Fruit fly (Drosophila melanogaster) whole organism, embryonic: ENCODE results near the gene Ir92a.

Experiments
- BtbVII ChIP-seq: fragments of 200-800 bp; sonication (Bioruptor generic); optimal IDR thresholded peaks from 3 replicates; lab custom pipeline; 2017; ENCODE audit warnings: missing biosample characterization, mild to moderate bottlenecking, missing genetic modification characterization
- Bteb2 ChIP-seq: fragments of 200-800 bp; sonication (Bioruptor generic); optimal IDR thresholded peaks from 2 replicates; lab custom pipeline; 2016; ENCODE audit warnings: missing biosample characterization, missing genetic modification characterization
- CG10147 ChIP-seq: fragments of 200-800 bp; sonication (Bioruptor generic); optimal IDR thresholded peaks from 2 replicates; lab custom pipeline; 2019; ENCODE audit warnings: missing biosample characterization, mild to moderate bottlenecking, missing genetic modification characterization, moderate library complexity
- CG10321 ChIP-seq: fragments of 200-800 bp; sonication (Bioruptor generic); IDR thresholded peaks from 2 replicates; pipeline ENCODE4 v1.3.6; 2022; ENCODE audit warnings: missing biosample characterization, missing genetic modification characterization
- CG11560 ChIP-seq: fragments of 200-800 bp; sonication (Bioruptor generic); IDR thresholded peaks from 3 replicates; pipeline ENCODE4 v1.3.6; 2022; ENCODE audit warnings: missing biosample characterization, missing genetic modification characterization
- CG11723 ChIP-seq: fragments of 200-800 bp; sonication (Bioruptor generic); optimal IDR thresholded peaks from 2 replicates; lab custom pipeline; 2017; ENCODE audit warnings: missing biosample characterization, mild to moderate bottlenecking, missing genetic modification characterization
- CG12071 ChIP-seq: fragments of 200-800 bp; sonication (Bioruptor generic); optimal IDR thresholded peaks from 3 replicates; lab custom pipeline; 2018; ENCODE audit warnings: missing biosample characterization, mild to moderate bottlenecking, missing genetic modification characterization
- CG12769 ChIP-seq: fragments of 200-800 bp; sonication (Bioruptor generic); optimal IDR thresholded peaks from 2 replicates; lab custom pipeline; 2019; ENCODE audit warnings: missing biosample characterization, mild to moderate bottlenecking, missing genetic modification characterization, moderate library complexity
- CG14710 ChIP-seq: fragments of 200-800 bp; sonication (Bioruptor generic); optimal IDR thresholded peaks from 3 replicates; lab custom pipeline; 2019; ENCODE audit warnings: missing biosample characterization, mild to moderate bottlenecking, missing genetic modification characterization, moderate library complexity
- CG15696 ChIP-seq: fragments of 200-800 bp; sonication (Bioruptor generic); optimal IDR thresholded peaks from 2 replicates; lab custom pipeline; 2019; ENCODE audit warnings: missing biosample characterization, mild to moderate bottlenecking, missing genetic modification characterization, moderate library complexity
- CG1647 ChIP-seq: fragments of 200-800 bp; sonication (Bioruptor generic); optimal IDR thresholded peaks from 3 replicates; lab custom pipeline; 2016; ENCODE audit warnings: missing biosample characterization, missing genetic modification characterization
- CG17361 ChIP-seq: fragments of 200-800 bp; sonication (Bioruptor generic); IDR thresholded peaks from 3 replicates; pipeline ENCODE4 v1.3.6; 2022; ENCODE audit warnings: missing biosample characterization, missing genetic modification characterization
- CG17568 ChIP-seq: fragments of 200-800 bp; sonication (Bioruptor generic); optimal IDR thresholded peaks from 2 replicates; lab custom pipeline; 2018; ENCODE audit warnings: missing biosample characterization, mild to moderate bottlenecking, missing genetic modification characterization, moderate library complexity
- CG17802 ChIP-seq: fragments of 200-800 bp; sonication (Bioruptor generic); optimal IDR thresholded peaks from 2 replicates; lab custom pipeline; 2018; ENCODE audit warnings: missing biosample characterization, mild to moderate bottlenecking, missing genetic modification characterization, moderate library complexity
- CG4360 ChIP-seq: fragments of 200-800 bp; sonication (Bioruptor generic); IDR thresholded peaks from 2 replicates; pipeline ENCODE4 v1.3.6; 2022; ENCODE audit warnings: missing biosample characterization, missing genetic modification characterization
- CG6765 ChIP-seq: fragments of 200-800 bp; sonication (Bioruptor generic); optimal IDR thresholded peaks from 3 replicates; lab custom pipeline; 2017; ENCODE audit warnings: missing biosample characterization, mild to moderate bottlenecking, missing genetic modification characterization
- CG8089 ChIP-seq: fragments of 200-800 bp; sonication (Bioruptor generic); optimal IDR thresholded peaks from 3 replicates; lab custom pipeline; 2016; ENCODE audit warnings: missing biosample characterization, missing genetic modification characterization
- CG9215 ChIP-seq: fragments of 200-800 bp; sonication (Bioruptor generic); IDR thresholded peaks from 2 replicates; pipeline ENCODE4 v1.3.6; 2022; ENCODE audit warnings: missing biosample characterization, missing genetic modification characterization
- CG9609 ChIP-seq: fragments of 200-800 bp; sonication (Bioruptor generic); optimal IDR thresholded peaks from 3 replicates; lab custom pipeline; 2016; ENCODE audit warnings: missing biosample characterization, missing genetic modification characterization
- CG9797 ChIP-seq: fragments of 200-800 bp; sonication (Bioruptor generic); optimal IDR thresholded peaks from 3 replicates; lab custom pipeline; 2018; ENCODE audit warnings: missing biosample characterization, mild to moderate bottlenecking, missing genetic modification characterization
- Dbx ChIP-seq: fragments of 200-800 bp; sonication (Bioruptor generic); IDR thresholded peaks from 3 replicates; pipeline ENCODE4 v1.3.6; 2022; ENCODE audit warnings: missing biosample characterization, missing genetic modification characterization
- Doc2 ChIP-seq: fragments of 200-800 bp; sonication (Bioruptor generic); IDR thresholded peaks from 2 replicates; pipeline ENCODE4 v1.3.6; 2022; ENCODE audit warnings: missing biosample characterization, missing genetic modification characterization
- HLH4C ChIP-seq: fragments of 200-800 bp; sonication (Bioruptor generic); IDR thresholded peaks from 3 replicates; pipeline ENCODE4 v1.3.6; 2022; ENCODE audit warnings: missing biosample characterization, missing genetic modification characterization; ENCODE audit not compliant: partially characterized antibody
- Hr39 ChIP-seq: fragments of >200 bp; optimal IDR thresholded peaks from 2 replicates; lab custom pipeline; 2017
- MTF-1 ChIP-seq: fragments of 200-800 bp; sonication (Bioruptor generic); optimal IDR thresholded peaks from 2 replicates; lab custom pipeline; 2018; ENCODE audit warnings: missing biosample characterization, mild to moderate bottlenecking, missing genetic modification characterization, borderline replicate concordance
- Meics ChIP-seq: fragments of 200-800 bp; sonication (Bioruptor generic); optimal IDR thresholded peaks from 2 replicates; lab custom pipeline; 2017; ENCODE audit warnings: missing biosample characterization, mild to moderate bottlenecking, missing genetic modification characterization
- NC2α ChIP-seq: fragments of 200-800 bp; sonication (Bioruptor generic); optimal IDR thresholded peaks from 2 replicates; lab custom pipeline; 2016; ENCODE audit warnings: missing biosample characterization, missing genetic modification characterization
- Oaz ChIP-seq: fragments of 200-800 bp; sonication (Bioruptor generic); IDR thresholded peaks from 2 replicates; pipeline ENCODE4 v1.3.6; 2022; ENCODE audit warnings: missing biosample characterization, missing genetic modification characterization
- Poxn ChIP-seq: fragments of 200-800 bp; sonication (Bioruptor generic); IDR thresholded peaks from 2 replicates; pipeline ENCODE4 v1.3.6; 2022; ENCODE audit warnings: missing biosample characterization, missing genetic modification characterization
- Ssrp ChIP-seq: fragments of 200-800 bp; sonication (Bioruptor generic); optimal IDR thresholded peaks from 2 replicates; lab custom pipeline; 2018; ENCODE audit warnings: missing biosample characterization, mild to moderate bottlenecking, missing genetic modification characterization, moderate library complexity
- ab ChIP-seq: fragments of 200-800 bp; sonication (Bioruptor generic); optimal IDR thresholded peaks from 2 replicates; lab custom pipeline; 2016; ENCODE audit warnings: missing biosample characterization, missing genetic modification characterization
- aop ChIP-seq: fragments of 200-800 bp; sonication (Bioruptor generic); IDR thresholded peaks from 2 replicates; pipeline ENCODE4 v1.3.6; 2022; ENCODE audit warnings: missing biosample characterization, missing genetic modification characterization
- az2 ChIP-seq: fragments of 200-800 bp; sonication (Bioruptor generic); optimal IDR thresholded peaks from 3 replicates; lab custom pipeline; 2016; ENCODE audit warnings: missing biosample characterization, missing genetic modification characterization
- cad ChIP-seq: fragments of >200 bp; optimal IDR thresholded peaks from 2 replicates; lab custom pipeline; 2017; ENCODE audit warnings: missing biosample characterization, missing genetic modification characterization
- ci ChIP-seq: fragments of 200-800 bp; sonication (Bioruptor generic); IDR thresholded peaks from 3 replicates; pipeline ENCODE4 v1.3.6; 2022; ENCODE audit warnings: missing biosample characterization, missing genetic modification characterization
- dati ChIP-seq: fragments of 200-800 bp; sonication (Bioruptor generic); IDR thresholded peaks from 2 replicates; pipeline ENCODE4 v1.3.6; 2022; ENCODE audit warnings: missing biosample characterization, missing genetic modification characterization
- dpn ChIP-seq, 2 experiments: fragments of 200-800 bp; sonication (Bioruptor generic); optimal IDR thresholded peaks; 3 replicates each; lab custom pipeline; 2016; ENCODE audit warnings: missing biosample characterization in 2 of 2, missing genetic modification characterization in 2 of 2
- fd102C ChIP-seq: fragments of 200-800 bp; sonication (Bioruptor generic); optimal IDR thresholded peaks from 2 replicates; lab custom pipeline; 2018; ENCODE audit warnings: missing biosample characterization, mild to moderate bottlenecking, missing genetic modification characterization, moderate library complexity
- fd96Cb ChIP-seq: fragments of 200-800 bp; sonication (Bioruptor generic); optimal IDR thresholded peaks from 2 replicates; lab custom pipeline; 2018; ENCODE audit warnings: missing biosample characterization, mild to moderate bottlenecking, missing genetic modification characterization, moderate library complexity
- gce ChIP-seq: fragments of 200-800 bp; sonication (Bioruptor generic); IDR thresholded peaks from 3 replicates; pipeline ENCODE4 v1.3.6; 2022; ENCODE audit warnings: missing biosample characterization, missing genetic modification characterization
- gt ChIP-seq: fragments of 200-800 bp; sonication (Bioruptor generic); IDR thresholded peaks from 2 replicates; pipeline ENCODE4 v1.3.6; 2022; ENCODE audit warnings: missing biosample characterization, missing genetic modification characterization
- mld ChIP-seq: fragments of 200-800 bp; sonication (Bioruptor generic); IDR thresholded peaks from 3 replicates; pipeline ENCODE4 v1.3.6; 2022; ENCODE audit warnings: missing biosample characterization, missing genetic modification characterization; ENCODE audit not compliant: partially characterized antibody
- odd ChIP-seq: fragments of 200-800 bp; sonication (Bioruptor generic); optimal IDR thresholded peaks from 2 replicates; lab custom pipeline; 2017; ENCODE audit warnings: missing biosample characterization, mild to moderate bottlenecking, missing genetic modification characterization
- pfk ChIP-seq: fragments of 200-800 bp; sonication (Bioruptor generic); optimal IDR thresholded peaks from 2 replicates; lab custom pipeline; 2018; ENCODE audit warnings: missing biosample characterization, mild to moderate bottlenecking, missing genetic modification characterization, moderate library complexity
- ranshi ChIP-seq: fragments of 200-800 bp; sonication (Bioruptor generic); IDR thresholded peaks from 2 replicates; pipeline ENCODE4 v1.3.6; 2022; ENCODE audit warnings: missing biosample characterization, missing genetic modification characterization
- sc ChIP-seq, 3 experiments: fragments of >200 bp in 2 of 3; fragments of 200-800 bp in 1 of 3; sonication (Bioruptor generic) in 1 of 3; optimal IDR thresholded peaks; 2 replicates in 2 of 3; 3 replicates in 1 of 3; lab custom pipeline; 2017; ENCODE audit warnings: mild to moderate bottlenecking in 1 of 3, missing biosample characterization in 1 of 3, missing genetic modification characterization in 1 of 3, missing genetic modification reagents in 1 of 3
- slp2 ChIP-seq: fragments of 200-800 bp; sonication (Bioruptor generic); optimal IDR thresholded peaks from 2 replicates; lab custom pipeline; 2016; ENCODE audit warnings: missing biosample characterization, missing genetic modification characterization
- tgo ChIP-seq: fragments of 200-800 bp; sonication (Bioruptor generic); IDR thresholded peaks from 3 replicates; pipeline ENCODE4 v1.3.6; 2022; ENCODE audit warnings: missing biosample characterization, missing genetic modification characterization
- vfl ChIP-seq: fragments of 200-800 bp; sonication (Bioruptor generic); optimal IDR thresholded peaks from 2 replicates; lab custom pipeline; 2016; ENCODE audit warnings: missing biosample characterization, missing genetic modification characterization

Ir92a gene

DNA sequence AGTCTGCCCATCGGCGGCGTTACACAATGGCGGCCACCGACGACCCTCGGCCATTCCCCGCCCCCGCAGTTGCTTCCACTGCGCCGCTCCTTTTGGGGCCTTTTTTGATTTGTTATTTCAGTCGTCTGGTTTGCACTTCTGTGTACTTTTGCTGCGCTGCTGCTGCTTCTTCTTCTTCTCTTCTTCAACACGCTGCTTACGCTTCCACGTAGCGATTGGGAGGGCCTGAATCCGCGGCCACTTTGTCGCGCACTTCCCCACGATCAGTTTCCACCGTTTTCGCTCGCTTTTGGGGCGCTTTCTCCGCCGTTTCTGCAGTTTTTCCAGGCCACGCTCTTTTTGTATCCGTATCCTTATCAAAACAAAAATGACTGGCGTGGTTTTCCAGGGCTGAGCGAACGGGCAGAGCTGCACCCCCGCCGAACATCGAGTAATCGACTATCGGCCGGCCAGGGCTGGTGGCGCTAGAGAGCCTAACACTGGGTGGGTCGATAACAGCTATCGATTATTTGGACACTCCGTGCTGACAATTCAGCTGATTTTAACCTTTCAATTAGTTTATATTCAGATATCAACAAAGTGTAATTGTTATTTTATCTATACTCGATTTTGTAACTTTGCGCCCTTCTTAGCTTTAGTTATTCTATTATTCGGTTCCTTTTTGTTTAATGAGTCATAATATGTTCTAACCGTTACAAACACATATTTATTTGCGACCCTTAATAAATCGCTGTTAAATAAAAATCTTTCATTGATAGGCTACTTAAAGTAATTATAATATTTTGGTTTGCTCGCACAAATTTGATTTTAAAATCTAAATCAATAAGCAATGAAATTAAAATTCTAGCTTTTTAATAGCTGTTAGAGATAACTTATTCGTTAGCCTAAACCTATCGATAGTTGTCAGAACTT, 10.9 kb upstream of the Ir92a start, which contains the start of the genes CG4360 and Sirt2 (continued):
- peak; percentile 82 for TF ChIP-seq HLH4C (GFP tag; lab: Robert Waterston, UW)
- TF ChIP-seq CG12071 (GFP tag; lab: Kevin White, UChicago), result no peak
- no peak for TF ChIP-seq CG10147 (GFP tag; lab: Kevin White, UChicago)
- TF ChIP-seq ranshi, result peak; percentile 49; the same call in 1 of the 2 replicates
- peak; percentile 79 for TF ChIP-seq ci (GFP tag; lab: Robert Waterston, UW)
- peak; percentile 10; the same call in 1 of the 2 replicates for TF ChIP-seq CG4360 (GFP tag; lab: Robert Waterston, UW)
- TF ChIP-seq cad, result no peak
- 0 out of 2 replicates have a peak, but pooled peaks have one; percentile 37 for TF ChIP-seq aop (GFP tag; lab: Robert Waterston, UW)
- TF ChIP-seq CG1647 (GFP tag; lab: Kevin White, UChicago), result no peak
- no peak for TF ChIP-seq CG17568 (GFP tag; lab: Kevin White, UChicago)
- TF ChIP-seq gt, result 0 out of 2 replicates have a peak, but pooled peaks have one; percentile 6
- peak; percentile 6 for TF ChIP-seq CG15696
- TF ChIP-seq CG9215, result peak; percentile 46
- no peak for TF ChIP-seq ab (GFP tag; lab: Kevin White, UChicago)
- TF ChIP-seq Oaz (GFP tag; lab: Robert Waterston, UW), result no peak
- peak; percentile 4 to 55 for TF ChIP-seq dpn (GFP tag; optimal IDR thresholded peaks at IDR 0.05; lab: Kevin White, UChicago)
- TF ChIP-seq pfk (GFP tag; lab: Kevin White, UChicago), result no peak
- TF ChIP-seq CG8089 (GFP tag; lab: Kevin White, UChicago), result peak; percentile 33
- TF ChIP-seq CG17361 (GFP tag; lab: Robert Waterston, UW), result no peak; the same call in 1 of the 3 replicates
- no peak for TF ChIP-seq Hr39 (lab: Kevin White, UChicago)
- TF ChIP-seq fd102C (GFP tag; lab: Kevin White, UChicago), result no peak
- TF ChIP-seq mld (GFP tag; lab: Robert Waterston, UW), result peak; percentile 81
- no peak for TF ChIP-seq Ssrp (tag; lab: Kevin White, UChicago)
- no peak for TF ChIP-seq Bteb2 (GFP tag; lab: Kevin White, UChicago)
- TF ChIP-seq CG9797 (GFP tag; lab: Kevin White, UChicago), result peak; percentile 22
- no peak for TF ChIP-seq CG11723
- peak; percentile 3 for TF ChIP-seq vfl
- TF ChIP-seq gce (GFP tag; lab: Robert Waterston, UW), result no peak
- TF ChIP-seq CG14710 (tag; lab: Kevin White, UChicago), result peak; percentile 50
- TF ChIP-seq BtbVII, result no peak
- TF ChIP-seq NC2α (GFP tag; lab: Kevin White, UChicago), result no peak
- peak; percentile 19 for TF ChIP-seq az2 (GFP tag; lab: Kevin White, UChicago)
- TF ChIP-seq sc (optimal IDR thresholded peaks at IDR 0.05; lab: Kevin White, UChicago), result no peak
- no peak for TF ChIP-seq sc (GFP tag; optimal IDR thresholded peaks at IDR 0.05; lab: Kevin White, UChicago)
- TF ChIP-seq CG11560 (tag; lab: Robert Waterston, UW), result peak; percentile 96
- no peak for TF ChIP-seq fd96Cb
- TF ChIP-seq Meics, result peak; percentile 32
- TF ChIP-seq slp2 (GFP tag; lab: Kevin White, UChicago), result no peak
- TF ChIP-seq CG10321 (GFP tag; lab: Robert Waterston, UW), result no peak
- peak; percentile 47 for TF ChIP-seq CG9609 (GFP tag; lab: Kevin White, UChicago)
- no peak for TF ChIP-seq Doc2 (GFP tag; lab: Robert Waterston, UW)
- TF ChIP-seq tgo, result no peak
- TF ChIP-seq odd (GFP tag; lab: Kevin White, UChicago), result no peak
- no peak for TF ChIP-seq CG17802 (tag; lab: Kevin White, UChicago)
- no peak for TF ChIP-seq CG12769 (tag; lab: Kevin White, UChicago)
- no peak for TF ChIP-seq MTF-1 (GFP tag; lab: Kevin White, UChicago)
- peak; percentile 80 for TF ChIP-seq Dbx
- no peak for TF ChIP-seq dati (GFP tag; lab: Robert Waterston, UW)
- TF ChIP-seq CG6765 (GFP tag; lab: Kevin White, UChicago), result no peak
- TF ChIP-seq Poxn (GFP tag; lab: Robert Waterston, UW), result no peak
